Fruit fly (Drosophila melanogaster): ENCODE measurements around the gene CG11147.
A peak's percentile ranks its signal among the peaks of the same experiment; 100 is the strongest.

The CG11147 gene

dm6 chr2L:5741144-5741543, at the start of gene CG11147:
Gene CG11147 (minus strand): TSS chr2L:5741244.
- no peak for TF ChIP-seq CG32121 (GFP tag; IDR thresholded peaks at IDR 0.05)
- TF ChIP-seq Snoo (tag; optimal IDR thresholded peaks at IDR 0.05): no peak
- TF ChIP-seq CG15710 (tag; optimal IDR thresholded peaks at IDR 0.05): no peak
- TF ChIP-seq CG13204 (GFP tag; optimal IDR thresholded peaks at IDR 0.05): no peak
- no peak for TF ChIP-seq Ets98B (GFP tag; IDR thresholded peaks at IDR 0.05)
- no peak for TF ChIP-seq CG17806 (tag; optimal IDR thresholded peaks at IDR 0.05)
- no peak for TF ChIP-seq CG10348 (GFP tag; IDR thresholded peaks at IDR 0.05)
- TF ChIP-seq EcR (GFP tag; optimal IDR thresholded peaks at IDR 0.05): no peak
- no peak for TF ChIP-seq CG12605 (GFP tag; IDR thresholded peaks at IDR 0.05)
- no peak for TF ChIP-seq CG34367 (tag; optimal IDR thresholded peaks at IDR 0.05)
- no peak for TF ChIP-seq fd96Ca (GFP tag; IDR thresholded peaks at IDR 0.05)
- no peak for TF ChIP-seq gl (tag; optimal IDR thresholded peaks at IDR 0.05)
- no peak for TF ChIP-seq CG9948 (tag; optimal IDR thresholded peaks at IDR 0.05)
- no peak for TF ChIP-seq rn (GFP tag; IDR thresholded peaks at IDR 0.05)
- TF ChIP-seq CG14655 (GFP tag; optimal IDR thresholded peaks at IDR 0.05): no peak
- no peak for TF ChIP-seq D1 (tag; optimal IDR thresholded peaks at IDR 0.05)
- TF ChIP-seq CG8301 (tag; optimal IDR thresholded peaks at IDR 0.05): no peak

dm6 chr2L:5789268-5789667, 48.2 kb upstream of the CG11147 start:
- TF ChIP-seq Snoo (tag; optimal IDR thresholded peaks at IDR 0.05) (no peak), CG34367 (tag; optimal IDR thresholded peaks at IDR 0.05) (no peak), fd96Ca (GFP tag; IDR thresholded peaks at IDR 0.05) (no peak), EcR (GFP tag; optimal IDR thresholded peaks at IDR 0.05) (no peak), CG17806 (tag; optimal IDR thresholded peaks at IDR 0.05) (no peak), CG32121 (GFP tag; IDR thresholded peaks at IDR 0.05) (no peak), CG4496 (GFP tag; IDR thresholded peaks at IDR 0.05) (no peak), CG9948 (tag; optimal IDR thresholded peaks at IDR 0.05) (no peak), D1 (tag; optimal IDR thresholded peaks at IDR 0.05) (no peak), CG8159 (tag; optimal IDR thresholded peaks at IDR 0.05) (no peak), CG12605 (GFP tag; IDR thresholded peaks at IDR 0.05) (no peak)

dm6 chr2L:5783731-5784130, 42.7 kb upstream of the CG11147 start, which contains the start of gene CG31913:
Gene CG31913 (plus strand): TSS chr2L:5784031.
- TF ChIP-seq CG15710 (tag; optimal IDR thresholded peaks at IDR 0.05) (no peak), EcR (GFP tag; optimal IDR thresholded peaks at IDR 0.05) (peak; percentile 64), CG8159 (tag; optimal IDR thresholded peaks at IDR 0.05) (no peak), CG34367 (tag; optimal IDR thresholded peaks at IDR 0.05) (no peak), CG4496 (GFP tag; IDR thresholded peaks at IDR 0.05) (no peak), CG13204 (GFP tag; optimal IDR thresholded peaks at IDR 0.05) (peak; percentile 41), rn (GFP tag; IDR thresholded peaks at IDR 0.05) (no peak), gl (tag; optimal IDR thresholded peaks at IDR 0.05) (no peak), Pif1A (GFP tag; optimal IDR thresholded peaks at IDR 0.05) (no peak)

dm6 chr2L:5782866-5783265, 41.8 kb upstream of the CG11147 start:
- no peak for TF ChIP-seq CG17806 (tag; optimal IDR thresholded peaks at IDR 0.05)
- no peak for TF ChIP-seq CG10348 (GFP tag; IDR thresholded peaks at IDR 0.05)
- TF ChIP-seq CG8301 (tag; optimal IDR thresholded peaks at IDR 0.05): no peak
- TF ChIP-seq rn (GFP tag; IDR thresholded peaks at IDR 0.05): no peak
- TF ChIP-seq CG14655 (GFP tag; optimal IDR thresholded peaks at IDR 0.05): no peak
- TF ChIP-seq CG34367 (tag; optimal IDR thresholded peaks at IDR 0.05): no peak
- no peak for TF ChIP-seq fd96Ca (GFP tag; IDR thresholded peaks at IDR 0.05)
- no peak for TF ChIP-seq EcR (GFP tag; optimal IDR thresholded peaks at IDR 0.05)
- TF ChIP-seq Snoo (tag; optimal IDR thresholded peaks at IDR 0.05): no peak
- no peak for TF ChIP-seq CG9948 (tag; optimal IDR thresholded peaks at IDR 0.05)
- no peak for TF ChIP-seq CG12605 (GFP tag; IDR thresholded peaks at IDR 0.05)
- TF ChIP-seq CG4496 (GFP tag; IDR thresholded peaks at IDR 0.05): no peak
- no peak for TF ChIP-seq Ets98B (GFP tag; IDR thresholded peaks at IDR 0.05)
- no peak for TF ChIP-seq D1 (tag; optimal IDR thresholded peaks at IDR 0.05)
- no peak for TF ChIP-seq gl (tag; optimal IDR thresholded peaks at IDR 0.05)
- TF ChIP-seq Pif1B (GFP tag; optimal IDR thresholded peaks at IDR 0.05): no peak
- no peak for TF ChIP-seq CG8159 (tag; optimal IDR thresholded peaks at IDR 0.05)
- TF ChIP-seq CG13204 (GFP tag; optimal IDR thresholded peaks at IDR 0.05): no peak
- no peak for TF ChIP-seq CG15710 (tag; optimal IDR thresholded peaks at IDR 0.05)

- TF ChIP-seq Pif1A (GFP tag; optimal IDR thresholded peaks at IDR 0.05) (peak; percentile 18), CG14655 (GFP tag; optimal IDR thresholded peaks at IDR 0.05) (no peak), Snoo (tag; optimal IDR thresholded peaks at IDR 0.05) (no peak), CG15710 (tag; optimal IDR thresholded peaks at IDR 0.05) (peak; percentile 20), CG12605 (GFP tag; IDR thresholded peaks at IDR 0.05) (no peak), fd96Ca (GFP tag; IDR thresholded peaks at IDR 0.05) (no peak; the same call in 2 of the 3 replicates), CG13204 (GFP tag; optimal IDR thresholded peaks at IDR 0.05) (peak; percentile 15), Pif1B (GFP tag; optimal IDR thresholded peaks at IDR 0.05) (peak; percentile 36), CG9948 (tag; optimal IDR thresholded peaks at IDR 0.05) (peak; percentile 37), rn (GFP tag; IDR thresholded peaks at IDR 0.05) (no peak), CG8159 (tag; optimal IDR thresholded peaks at IDR 0.05) (no peak), D1 (tag; optimal IDR thresholded peaks at IDR 0.05) (no peak), EcR (GFP tag; optimal IDR thresholded peaks at IDR 0.05) (no peak), CG17806 (tag; optimal IDR thresholded peaks at IDR 0.05) (peak; percentile 27), CG34367 (tag; optimal IDR thresholded peaks at IDR 0.05) (no peak), gl (tag; optimal IDR thresholded peaks at IDR 0.05) (no peak), CG4496 (GFP tag; IDR thresholded peaks at IDR 0.05) (peak; percentile 36; the same call in 2 of the 3 replicates), Ets98B (GFP tag; IDR thresholded peaks at IDR 0.05) (no peak), CG10348 (GFP tag; IDR thresholded peaks at IDR 0.05) (no peak), CG8301 (tag; optimal IDR thresholded peaks at IDR 0.05) (peak; percentile 11), CG32121 (GFP tag; IDR thresholded peaks at IDR 0.05) (no peak)
Observed at dm6 chr2L:5781181-5781580, 40.1 kb upstream of the CG11147 start.

- TF ChIP-seq CG34367 (tag; optimal IDR thresholded peaks at IDR 0.05) (no peak), CG17806 (tag; optimal IDR thresholded peaks at IDR 0.05) (no peak), CG9948 (tag; optimal IDR thresholded peaks at IDR 0.05) (no peak), CG12605 (GFP tag; IDR thresholded peaks at IDR 0.05) (no peak), fd96Ca (GFP tag; IDR thresholded peaks at IDR 0.05) (no peak), CG14655 (GFP tag; optimal IDR thresholded peaks at IDR 0.05) (no peak), CG32121 (GFP tag; IDR thresholded peaks at IDR 0.05) (no peak), CG15710 (tag; optimal IDR thresholded peaks at IDR 0.05) (no peak), rn (GFP tag; IDR thresholded peaks at IDR 0.05) (no peak), EcR (GFP tag; optimal IDR thresholded peaks at IDR 0.05) (no peak), Pif1B (GFP tag; optimal IDR thresholded peaks at IDR 0.05) (no peak), D1 (tag; optimal IDR thresholded peaks at IDR 0.05) (no peak), Pif1A (GFP tag; optimal IDR thresholded peaks at IDR 0.05) (no peak), CG13204 (GFP tag; optimal IDR thresholded peaks at IDR 0.05) (no peak), CG4496 (GFP tag; IDR thresholded peaks at IDR 0.05) (no peak), CG10348 (GFP tag; IDR thresholded peaks at IDR 0.05) (no peak), CG8159 (tag; optimal IDR thresholded peaks at IDR 0.05) (no peak), Snoo (tag; optimal IDR thresholded peaks at IDR 0.05) (no peak), CG8301 (tag; optimal IDR thresholded peaks at IDR 0.05) (no peak)
Observed at dm6 chr2L:5780703-5781102, 39.7 kb upstream of the CG11147 start.
